Worm (Caenorhabditis elegans): ENCODE measurements around the gene T16G12.10.
A peak's percentile ranks its signal among the peaks of the same experiment; 100 is the strongest.

ce11 chrIII:10027947-10028346 is 28.0 kb downstream of the T16G12.10 start, which contains the start of gene ins-23:
- TF ChIP-seq dmd-6 (GFP tag; IDR thresholded peaks at IDR 0.05) (no peak), nhr-28 (tag; optimal IDR thresholded peaks at IDR 0.05) (no peak), lim-7 (GFP tag; IDR thresholded peaks at IDR 0.05) (no peak), aha-1 (tag) (peak; percentile 58), nhr-25 (tag; optimal IDR thresholded peaks at IDR 0.05; ENCODE audit: borderline replicate concordance, insufficient read depth) (no peak), unc-130 (GFP tag; optimal IDR thresholded peaks at IDR 0.05) (no peak), egl-27 (tag; optimal IDR thresholded peaks at IDR 0.05) (no peak), dpl-1 (GFP tag; optimal IDR thresholded peaks at IDR 0.05) (no peak), skn-1 (tag; optimal IDR thresholded peaks at IDR 0.05) (no peak)
